Fruit fly (Drosophila melanogaster) S2 (cell line): Measurements from ENCODE around the gene Dip-B.

Experiments
- CG8478 ChIP-seq: fragments of >200 bp; optimal IDR thresholded peaks from 2 replicates; lab custom pipeline; 2018
- CTCF ChIP-seq, 2 experiments: fragments of >200 bp; optimal IDR thresholded peaks; 2 replicates each; lab custom pipeline; 2018

dm6 chr3R:13822602-13823220 is 40.6 kb downstream of the Dip-B start:
- no peak for TF ChIP-seq CG8478
- no peak for TF ChIP-seq CTCF (optimal IDR thresholded peaks at IDR 0.05; lab: Kevin White, UChicago)
